Worm (Caenorhabditis elegans) whole organism, young adult: ENCODE measurements around the gene srh-111.
A peak's percentile ranks its signal among the peaks of the same experiment; 100 is the strongest.

Source experiments
- B0261.1 ChIP-seq: sonication (generic microtip); optimal IDR thresholded peaks from 2 replicates; lab custom pipeline; 2016; ENCODE audit warnings: mild to moderate bottlenecking, missing genetic modification characterization, moderate library complexity, missing compliant biosample characterization
- D2030.7 ChIP-seq: fragments of 200-800 bp; sonication (Bioruptor generic); IDR thresholded peaks from 2 replicates; pipeline ENCODE4 v1.3.6; 2022; ENCODE audit warnings: missing genetic modification reagents, missing genetic modification characterization, missing compliant biosample characterization
- F37B4.10 ChIP-seq: fragments of 200-800 bp; sonication (Bioruptor generic); IDR thresholded peaks from 2 replicates; pipeline ENCODE4 v1.3.6; 2022; ENCODE audit warnings: missing genetic modification characterization, missing compliant biosample characterization
- F49E8.2 ChIP-seq: sonication (generic microtip); optimal IDR thresholded peaks from 3 replicates; lab custom pipeline; 2017; ENCODE audit warnings: missing genetic modification characterization, mild to moderate bottlenecking, missing compliant biosample characterization, antibody characterized with exemption, moderate library complexity; ENCODE audit not compliant: insufficient read depth
- F57C9.4 ChIP-seq: sonication (generic microtip); optimal IDR thresholded peaks from 2 replicates; lab custom pipeline; 2017; ENCODE audit warnings: mild to moderate bottlenecking, missing genetic modification characterization, missing compliant biosample characterization
- K11D2.4 ChIP-seq: fragments of 200-800 bp; sonication (Bioruptor generic); IDR thresholded peaks from 2 replicates; pipeline ENCODE4 v1.3.6; 2022; ENCODE audit warnings: missing genetic modification reagents, missing genetic modification characterization, missing compliant biosample characterization
- Y53G8AR.9 ChIP-seq: fragments of 200-800 bp; sonication (Bioruptor generic); conservative IDR thresholded peaks from 2 replicates; pipeline ENCODE4 v1.3.6; 2022; ENCODE audit warnings: missing genetic modification reagents, missing genetic modification characterization, missing compliant biosample characterization
- akir-1 ChIP-seq: fragments of 200-800 bp; sonication (Bioruptor generic); optimal IDR thresholded peaks from 2 replicates; lab custom pipeline; 2018; ENCODE audit warnings: mild to moderate bottlenecking, missing genetic modification characterization, moderate library complexity, missing compliant biosample characterization
- atf-7 ChIP-seq: sonication (generic microtip); optimal IDR thresholded peaks from 2 replicates; lab custom pipeline; 2017; ENCODE audit warnings: mild to moderate bottlenecking, missing genetic modification characterization, missing compliant biosample characterization
- attf-6 ChIP-seq: fragments of 200-800 bp; sonication (Bioruptor generic); IDR thresholded peaks from 2 replicates; pipeline ENCODE4 v1.3.6; 2022; ENCODE audit warnings: missing genetic modification reagents, missing genetic modification characterization, missing compliant biosample characterization
- ccch-3 ChIP-seq: fragments of 200-800 bp; sonication (Bioruptor generic); optimal IDR thresholded peaks from 2 replicates; lab custom pipeline; 2018; ENCODE audit warnings: mild to moderate bottlenecking, missing genetic modification characterization, missing compliant biosample characterization
- ceh-27 ChIP-seq: fragments of 200-800 bp; sonication (Bioruptor generic); optimal IDR thresholded peaks from 2 replicates; lab custom pipeline; 2018; ENCODE audit warnings: mild to moderate bottlenecking, missing genetic modification characterization, moderate library complexity, missing compliant biosample characterization
- ceh-40 ChIP-seq: fragments of 200-800 bp; sonication (Bioruptor generic); IDR thresholded peaks from 2 replicates; pipeline ENCODE4 v1.3.6; 2022; ENCODE audit warnings: missing genetic modification characterization, missing compliant biosample characterization
- ceh-58 ChIP-seq: fragments of 200-800 bp; sonication (Bioruptor generic); IDR thresholded peaks from 2 replicates; pipeline ENCODE4 v1.3.6; 2022; ENCODE audit warnings: missing genetic modification characterization, missing compliant biosample characterization
- dpff-1 ChIP-seq: sonication (generic microtip); optimal IDR thresholded peaks from 2 replicates; lab custom pipeline; 2017; ENCODE audit warnings: mild to moderate bottlenecking, missing genetic modification characterization, missing compliant biosample characterization
- efl-1 ChIP-seq: fragments of 150-350 bp; optimal IDR thresholded peaks from 2 replicates; lab custom pipeline; 2014; ENCODE audit warnings: missing biosample characterization, missing genetic modification reagents, missing genetic modification characterization
- egl-18 ChIP-seq: fragments of 200-800 bp; sonication (Bioruptor generic); IDR thresholded peaks from 2 replicates; pipeline ENCODE4 v1.3.6; 2022; ENCODE audit warnings: missing genetic modification reagents, missing genetic modification characterization, missing compliant biosample characterization
- ekl-4 ChIP-seq: fragments of 200-800 bp; sonication (Bioruptor generic); IDR thresholded peaks from 2 replicates; pipeline ENCODE4 v1.3.6; 2022; ENCODE audit warnings: missing genetic modification reagents, missing genetic modification characterization, missing compliant biosample characterization
- hmg-1.2 ChIP-seq: fragments of 200-800 bp; sonication (Bioruptor generic); IDR thresholded peaks from 2 replicates; pipeline ENCODE4 v1.3.6; 2022; ENCODE audit warnings: missing genetic modification reagents, missing genetic modification characterization, missing compliant biosample characterization
- hrde-1 ChIP-seq: sonication (generic microtip); optimal IDR thresholded peaks from 2 replicates; lab custom pipeline; 2016; ENCODE audit warnings: missing genetic modification characterization, mild to moderate bottlenecking, missing compliant biosample characterization, moderate library complexity, missing genotype, missing genetic modification reagents, borderline replicate concordance
- lag-1 ChIP-seq: fragments of 200-800 bp; sonication (Bioruptor generic); IDR thresholded peaks from 2 replicates; pipeline ENCODE4 v1.3.6; 2022; ENCODE audit warnings: missing genetic modification reagents, missing genetic modification characterization, missing compliant biosample characterization
- let-607 ChIP-seq, 2 experiments: fragments of 200-800 bp in 1 of 2; sonication (Bioruptor generic) in 1 of 2; sonication (generic microtip) in 1 of 2; optimal IDR thresholded peaks; 2 replicates each; lab custom pipeline; 2016 to 2018; ENCODE audit warnings: mild to moderate bottlenecking in 2 of 2, missing compliant biosample characterization in 2 of 2, missing genetic modification characterization in 2 of 2, moderate library complexity in 2 of 2, missing genotype in 1 of 2
- lin-26 ChIP-seq: fragments of 200-800 bp; sonication (Bioruptor generic); IDR thresholded peaks from 2 replicates; pipeline ENCODE4 v1.3.6; 2022; ENCODE audit warnings: missing genetic modification reagents, missing genetic modification characterization, missing compliant biosample characterization
- madf-6 ChIP-seq: fragments of 200-800 bp; sonication (Bioruptor generic); IDR thresholded peaks from 2 replicates; pipeline ENCODE4 v1.3.6; 2022; ENCODE audit warnings: missing genetic modification reagents, missing genetic modification characterization, missing compliant biosample characterization
- madf-8 ChIP-seq: fragments of 200-800 bp; sonication (Bioruptor generic); conservative IDR thresholded peaks from 2 replicates; pipeline ENCODE4 v1.3.6; 2022; ENCODE audit warnings: missing genetic modification reagents, missing genetic modification characterization, missing compliant biosample characterization
- mes-4 ChIP-seq: sonication (generic microtip); optimal IDR thresholded peaks from 2 replicates; lab custom pipeline; 2016; ENCODE audit warnings: missing genotype, missing genetic modification characterization, missing compliant biosample characterization
- mxl-1 ChIP-seq: sonication (generic microtip); optimal IDR thresholded peaks from 2 replicates; lab custom pipeline; 2016; ENCODE audit warnings: missing genetic modification characterization, missing compliant biosample characterization
- nhr-120 ChIP-seq: fragments of 200-800 bp; sonication (Bioruptor generic); IDR thresholded peaks from 2 replicates; pipeline ENCODE4 v1.3.6; 2022; ENCODE audit warnings: missing genetic modification characterization, missing compliant biosample characterization
- nhr-179 ChIP-seq: sonication (generic microtip); optimal IDR thresholded peaks from 2 replicates; lab custom pipeline; 2016; ENCODE audit warnings: mild to moderate bottlenecking, missing genetic modification characterization, missing compliant biosample characterization
- rcor-1 ChIP-seq: fragments of 200-800 bp; sonication (Bioruptor generic); IDR thresholded peaks from 2 replicates; pipeline ENCODE4 v1.3.6; 2022; ENCODE audit warnings: missing genetic modification reagents, missing genetic modification characterization, missing compliant biosample characterization
- rpc-1 ChIP-seq, 2 experiments: fragments of 150-350 bp in 1 of 2; sonication (generic microtip) in 1 of 2; optimal IDR thresholded peaks; 2 replicates each; lab custom pipeline; 2014 to 2018; ENCODE audit warnings: missing biosample characterization in 1 of 2, missing genetic modification characterization in 1 of 2, missing genetic modification reagents in 1 of 2, missing genotype in 1 of 2
- sdz-38 ChIP-seq: sonication (generic microtip); optimal IDR thresholded peaks from 2 replicates; lab custom pipeline; 2016; ENCODE audit warnings: missing genotype, missing genetic modification characterization, missing compliant biosample characterization
- snpc-1.1 ChIP-seq: sonication (generic microtip); optimal IDR thresholded peaks from 2 replicates; lab custom pipeline; 2017; ENCODE audit warnings: missing genetic modification characterization, mild to moderate bottlenecking, missing compliant biosample characterization, antibody characterized with exemption, moderate library complexity, missing genotype, missing genetic modification reagents; ENCODE audit not compliant: insufficient read depth
- snpc-4 ChIP-seq, 5 experiments: fragments of 150-350 bp in 1 of 5; sonication (generic microtip) in 4 of 5; optimal IDR thresholded peaks; 2 replicates each; lab custom pipeline; 2014 to 2018; ENCODE audit warnings: missing genetic modification characterization in 5 of 5, missing biosample characterization in 3 of 5, antibody characterized with exemption in 2 of 5, mild to moderate bottlenecking in 2 of 5, missing compliant biosample characterization in 2 of 5, missing genotype in 2 of 5, moderate library complexity in 2 of 5, missing genetic modification reagents in 1 of 5
- zfh-2 ChIP-seq: fragments of 200-800 bp; sonication (Bioruptor generic); conservative IDR thresholded peaks from 2 replicates; pipeline ENCODE4 v1.3.6; 2022; ENCODE audit warnings: missing genetic modification reagents, missing genetic modification characterization, missing compliant biosample characterization
- ztf-28 ChIP-seq: fragments of 200-800 bp; sonication (Bioruptor generic); IDR thresholded peaks from 2 replicates; pipeline ENCODE4 v1.3.6; 2022; ENCODE audit warnings: missing genetic modification reagents, missing genetic modification characterization, missing compliant biosample characterization
- ztf-6 ChIP-seq: fragments of 200-800 bp; sonication (Bioruptor generic); IDR thresholded peaks from 2 replicates; pipeline ENCODE4 v1.3.6; 2022; ENCODE audit warnings: missing genetic modification reagents, missing genetic modification characterization, missing compliant biosample characterization

Gene srh-111

DNA sequence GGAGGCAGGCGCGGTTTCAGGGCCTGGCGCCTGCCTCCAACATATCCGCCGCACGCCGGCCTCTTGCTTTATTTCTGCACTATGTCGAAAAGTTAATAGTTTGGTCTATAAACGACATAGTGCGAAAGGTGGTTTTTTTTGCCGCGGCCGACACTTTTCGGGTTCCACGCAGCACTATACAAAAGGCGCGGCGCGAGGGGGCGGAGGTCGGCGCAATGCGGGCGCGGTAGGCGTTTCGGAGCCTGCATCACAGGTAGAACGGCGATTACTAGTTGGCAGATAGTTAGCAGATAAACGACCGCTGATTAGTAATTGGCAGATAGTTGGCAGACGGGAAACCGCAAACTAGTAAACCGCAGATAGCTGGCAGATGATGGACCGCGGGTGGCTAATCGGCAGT is 27.8 kb upstream of the srh-111 start:
- 0 out of 2 replicates have a peak, but pooled peaks have one; percentile 18 for TF ChIP-seq ztf-28
- peak; percentile 70; the same call in 1 of the 2 replicates for TF ChIP-seq zfh-2 (GFP tag; lab: Robert Waterston, UW)
- TF ChIP-seq Y53G8AR.9 (GFP tag; lab: Robert Waterston, UW): no peak
- no peak for TF ChIP-seq mes-4
- TF ChIP-seq, all 124 proteins: peak for 2

DNA sequence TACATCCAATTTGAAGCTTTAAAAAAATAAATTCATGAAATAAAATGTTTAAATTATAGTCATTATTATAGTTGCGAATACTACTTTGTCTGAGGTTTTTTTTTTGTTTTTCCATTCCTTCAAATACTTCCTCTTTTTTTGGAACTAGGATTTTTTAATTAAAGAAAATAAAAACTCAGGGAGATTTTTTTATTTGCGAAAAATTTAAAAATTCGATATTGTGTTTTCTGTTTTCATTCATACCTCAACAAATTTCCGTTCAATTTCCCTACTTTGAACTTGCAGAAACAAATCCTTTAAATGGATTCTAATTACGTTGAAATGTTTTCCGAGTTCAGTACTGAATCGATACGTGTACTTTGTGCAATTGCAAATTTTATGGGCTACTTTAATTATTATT is 23.5 kb upstream of the srh-111 start, which contains the start of gene srw-32:
Gene srw-32 (plus strand): TSS at position 301 of the 400 bp plus-strand sequence.
- TF ChIP-seq rcor-1 (no peak), hmg-1.2 (GFP tag; lab: Robert Waterston, UW) (no peak), ekl-4 (GFP tag; lab: Robert Waterston, UW) (no peak), Y53G8AR.9 (GFP tag; lab: Robert Waterston, UW) (no peak), B0261.1 (tag; lab: Kevin White, UChicago) (no peak), F57C9.4 (tag; lab: Kevin White, UChicago) (no peak), atf-7 (tag; lab: Kevin White, UChicago) (no peak), attf-6 (GFP tag; lab: Robert Waterston, UW) (no peak), ccch-3 (GFP tag; lab: Kevin White, UChicago) (no peak), egl-18 (GFP tag; lab: Robert Waterston, UW) (no peak)

DNA sequence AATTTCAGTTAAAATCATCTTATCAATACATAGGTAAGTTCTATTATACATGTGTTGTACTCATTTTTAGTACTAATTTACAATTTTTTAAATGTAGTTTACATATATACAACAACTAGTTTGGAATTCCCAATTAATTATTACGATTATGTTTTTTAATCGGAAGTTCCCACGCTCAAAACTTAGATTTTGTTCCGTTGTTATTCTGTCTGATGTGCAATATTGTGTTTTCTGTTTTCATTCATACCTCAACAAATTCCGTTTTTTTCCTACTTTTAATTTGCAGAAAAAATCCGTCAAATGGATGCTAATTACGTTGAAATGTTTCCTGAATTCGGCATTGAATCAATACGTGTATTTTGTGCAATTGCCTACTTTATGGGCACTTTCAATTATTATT is 21.3 kb upstream of the srh-111 start, which contains the start of gene srw-31:
Gene srw-31 (plus strand): TSS at position 301 of the 400 bp plus-strand sequence.
- TF ChIP-seq lin-26 (GFP tag; lab: Robert Waterston, UW) (no peak), mes-4 (no peak), snpc-1.1 (tag; lab: Kevin White, UChicago) (no peak), F49E8.2 (tag; lab: Kevin White, UChicago) (no peak), atf-7 (tag; lab: Kevin White, UChicago) (no peak), snpc-4 (GFP tag; optimal IDR thresholded peaks at IDR 0.05; lab: Kevin White, UChicago) (no peak), snpc-4 (tag; optimal IDR thresholded peaks at IDR 0.05; lab: Kevin White, UChicago) (no peak), ceh-27 (GFP tag; lab: Kevin White, UChicago) (no peak), madf-6 (GFP tag; lab: Robert Waterston, UW) (no peak), nhr-179 (tag; lab: Kevin White, UChicago) (no peak), hrde-1 (tag; lab: Kevin White, UChicago) (no peak)

DNA sequence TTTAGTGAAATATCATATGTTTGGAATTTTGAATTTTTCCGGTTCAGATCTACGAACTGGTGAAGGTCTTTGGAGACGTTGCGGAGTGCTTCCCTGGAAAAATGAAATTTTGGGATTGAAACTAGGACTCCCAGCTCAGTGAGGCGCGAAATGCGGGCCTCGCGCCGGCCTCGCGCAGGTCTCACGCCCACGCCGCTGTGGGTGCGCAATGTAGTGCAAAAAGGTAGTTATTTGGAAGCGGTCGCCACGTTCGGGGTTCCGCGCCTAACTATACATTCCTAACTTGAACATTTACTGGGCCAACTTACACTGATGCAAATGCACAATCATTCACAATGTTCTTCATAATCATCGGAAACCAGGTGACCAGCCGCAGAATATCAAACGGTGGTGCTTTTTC is 15.1 kb upstream of the srh-111 start:
- TF ChIP-seq zfh-2 (GFP tag; lab: Robert Waterston, UW): peak; percentile 74
- TF ChIP-seq ceh-58: 0 out of 2 replicates have a peak, but pooled peaks have one; percentile 17
- TF ChIP-seq rcor-1: no peak
- TF ChIP-seq nhr-120 (GFP tag; lab: Robert Waterston, UW): 0 out of 2 replicates have a peak, but pooled peaks have one; percentile 52
- no peak for TF ChIP-seq D2030.7 (GFP tag; lab: Robert Waterston, UW)

DNA sequence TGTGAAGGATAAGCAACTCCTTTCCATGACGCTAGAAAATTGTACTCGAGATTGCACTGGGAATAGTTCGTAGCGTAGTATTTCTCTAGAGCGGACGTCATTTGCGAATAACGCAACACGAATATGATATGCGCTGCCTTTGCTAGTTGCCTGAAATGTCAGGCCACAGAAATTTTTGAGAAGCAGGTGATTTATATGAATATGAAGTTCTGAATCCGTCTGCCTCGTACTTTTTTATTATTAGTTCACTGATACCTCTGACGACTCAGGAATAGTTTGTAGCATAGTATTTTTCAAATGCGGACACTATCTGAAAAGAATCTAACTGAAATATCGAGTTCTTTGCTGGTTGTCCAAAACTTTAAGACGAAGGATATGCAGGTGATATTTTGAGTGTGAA is 11.1 kb upstream of the srh-111 start, which contains the start of gene srh-118:
Gene srh-118 (minus strand): TSS at position 101 of the 400 bp plus-strand sequence.
- no peak for TF ChIP-seq efl-1 (GFP tag; lab: Kevin White, UChicago)
- TF ChIP-seq lag-1 (GFP tag; lab: Robert Waterston, UW): no peak
- no peak for TF ChIP-seq mxl-1 (tag; lab: Kevin White, UChicago)
- TF ChIP-seq madf-8 (GFP tag; lab: Robert Waterston, UW): no peak
- TF ChIP-seq F37B4.10: no peak
- no peak for TF ChIP-seq akir-1 (GFP tag; lab: Kevin White, UChicago)
- TF ChIP-seq ztf-6 (GFP tag; lab: Robert Waterston, UW): no peak
- TF ChIP-seq nhr-120 (GFP tag; lab: Robert Waterston, UW): no peak
- TF ChIP-seq rpc-1 (optimal IDR thresholded peaks at IDR 0.05; lab: Kevin White, UChicago): no peak
- TF ChIP-seq rpc-1 (tag; optimal IDR thresholded peaks at IDR 0.05; lab: Kevin White, UChicago): no peak
- no peak for TF ChIP-seq D2030.7 (GFP tag; lab: Robert Waterston, UW)
- TF ChIP-seq sdz-38 (tag; lab: Kevin White, UChicago): no peak
- no peak for TF ChIP-seq let-607 (tag; optimal IDR thresholded peaks at IDR 0.05; lab: Kevin White, UChicago)
- no peak for TF ChIP-seq egl-18 (GFP tag; lab: Robert Waterston, UW)
- no peak for TF ChIP-seq dpff-1 (tag; lab: Kevin White, UChicago)
- no peak for TF ChIP-seq K11D2.4 (GFP tag; lab: Robert Waterston, UW)
- TF ChIP-seq ceh-40 (GFP tag; lab: Robert Waterston, UW): no peak
